Fruit fly (Drosophila melanogaster) whole organism: Measurements from ENCODE around the gene LSm-4.

Source experiments
- Dll ChIP-seq: fragments of >200 bp; optimal IDR thresholded peaks from 2 replicates; lab custom pipeline; 2017
- psq ChIP-seq: fragments of >200 bp; optimal IDR thresholded peaks from 2 replicates; lab custom pipeline; 2017

DNA sequence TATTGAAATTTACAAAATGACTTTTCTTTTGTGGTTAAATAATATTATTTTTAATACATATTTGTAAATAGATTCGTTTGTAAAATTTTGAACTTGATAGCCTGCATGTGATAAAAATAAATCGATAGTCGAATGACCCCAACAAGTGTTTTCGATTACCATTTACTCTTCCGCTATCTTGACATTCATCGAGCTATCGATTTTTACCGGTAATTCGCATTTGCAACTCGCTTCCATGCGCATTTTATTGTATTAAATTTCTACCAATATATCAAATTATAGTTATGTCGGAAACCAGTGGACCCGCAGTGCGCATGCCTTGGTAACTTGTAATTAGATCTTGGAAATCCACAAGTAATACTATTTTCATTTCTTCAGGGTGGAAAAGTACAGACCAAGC is 14.0 kb upstream of the LSm-4 start, which contains the start of gene RfC3:
- TF ChIP-seq Dll (lab: Kevin White, UChicago) = no peak
- no peak for TF ChIP-seq psq
